Fruit fly (Drosophila melanogaster): ENCODE results near the gene CG6005.

The CG6005 gene

dm6 chr3R:19058384-19058783 is 34.6 kb upstream of the CG6005 start:
- TF ChIP-seq insv (optimal IDR thresholded peaks at IDR 0.05) = no peak
- TF ChIP-seq ttk (optimal IDR thresholded peaks at IDR 0.05) = no peak
- no peak for TF ChIP-seq h (optimal IDR thresholded peaks at IDR 0.05)
- no peak for TF ChIP-seq Sin3A (optimal IDR thresholded peaks at IDR 0.05)
- TF ChIP-seq Myc (optimal IDR thresholded peaks at IDR 0.05) = no peak
- TF ChIP-seq psq (optimal IDR thresholded peaks at IDR 0.05) = no peak

- TF ChIP-seq h (optimal IDR thresholded peaks at IDR 0.05) (no peak), insv (optimal IDR thresholded peaks at IDR 0.05) (no peak), Sin3A (optimal IDR thresholded peaks at IDR 0.05) (no peak), ttk (optimal IDR thresholded peaks at IDR 0.05) (no peak), Myc (optimal IDR thresholded peaks at IDR 0.05) (no peak), psq (optimal IDR thresholded peaks at IDR 0.05) (no peak)
These were observed 33.1 kb upstream of the CG6005 start for dm6 chr3R:19056884-19057283.

- TF ChIP-seq psq (optimal IDR thresholded peaks at IDR 0.05) (no peak), ttk (optimal IDR thresholded peaks at IDR 0.05) (no peak), h (optimal IDR thresholded peaks at IDR 0.05) (no peak), Sin3A (optimal IDR thresholded peaks at IDR 0.05) (no peak), Myc (optimal IDR thresholded peaks at IDR 0.05) (no peak), insv (optimal IDR thresholded peaks at IDR 0.05) (no peak)
These were observed 31.0 kb upstream of the CG6005 start for dm6 chr3R:19054839-19055238.

- no peak for TF ChIP-seq psq (optimal IDR thresholded peaks at IDR 0.05)
- no peak for TF ChIP-seq Myc (optimal IDR thresholded peaks at IDR 0.05)
- no peak for TF ChIP-seq insv (optimal IDR thresholded peaks at IDR 0.05)
- no peak for TF ChIP-seq h (optimal IDR thresholded peaks at IDR 0.05)
- no peak for TF ChIP-seq Sin3A (optimal IDR thresholded peaks at IDR 0.05)
- TF ChIP-seq ttk (optimal IDR thresholded peaks at IDR 0.05) = no peak
These were observed 28.6 kb upstream of the CG6005 start for dm6 chr3R:19052475-19052874.

dm6 chr3R:19051247-19051646 is 27.4 kb upstream of the CG6005 start:
- TF ChIP-seq insv (optimal IDR thresholded peaks at IDR 0.05) = no peak
- no peak for TF ChIP-seq ttk (optimal IDR thresholded peaks at IDR 0.05)
- TF ChIP-seq psq (optimal IDR thresholded peaks at IDR 0.05) = no peak
- TF ChIP-seq h (optimal IDR thresholded peaks at IDR 0.05) = no peak
- no peak for TF ChIP-seq Myc (optimal IDR thresholded peaks at IDR 0.05)
- TF ChIP-seq Sin3A (optimal IDR thresholded peaks at IDR 0.05) = no peak

dm6 chr3R:19044638-19045037 is 20.8 kb upstream of the CG6005 start:
- no peak for TF ChIP-seq insv (optimal IDR thresholded peaks at IDR 0.05)

dm6 chr3R:19040685-19041084 is 16.9 kb upstream of the CG6005 start:
- TF ChIP-seq psq (optimal IDR thresholded peaks at IDR 0.05) (no peak), Myc (optimal IDR thresholded peaks at IDR 0.05) (no peak), h (optimal IDR thresholded peaks at IDR 0.05) (no peak), Sin3A (optimal IDR thresholded peaks at IDR 0.05) (no peak), ttk (optimal IDR thresholded peaks at IDR 0.05) (no peak), insv (optimal IDR thresholded peaks at IDR 0.05) (no peak)

dm6 chr3R:19036521-19037142 is 12.8 kb upstream of the CG6005 start:
- TF ChIP-seq psq (optimal IDR thresholded peaks at IDR 0.05) = no peak
- no peak for TF ChIP-seq insv (optimal IDR thresholded peaks at IDR 0.05)
- TF ChIP-seq h (optimal IDR thresholded peaks at IDR 0.05) = no peak
- TF ChIP-seq Sin3A (optimal IDR thresholded peaks at IDR 0.05) = no peak
- TF ChIP-seq Myc (optimal IDR thresholded peaks at IDR 0.05) = no peak
- TF ChIP-seq ttk (optimal IDR thresholded peaks at IDR 0.05) = no peak

- TF ChIP-seq ttk (optimal IDR thresholded peaks at IDR 0.05) = no peak
- TF ChIP-seq insv (optimal IDR thresholded peaks at IDR 0.05) = no peak
- no peak for TF ChIP-seq Myc (optimal IDR thresholded peaks at IDR 0.05)
- TF ChIP-seq Sin3A (optimal IDR thresholded peaks at IDR 0.05) = no peak
These were observed 9.4 kb upstream of the CG6005 start, which contains the start of gene CG6026 for dm6 chr3R:19033238-19033637. CG6026 (plus strand) TSS chr3R:19033538.

- TF ChIP-seq psq (optimal IDR thresholded peaks at IDR 0.05) = no peak
- no peak for TF ChIP-seq h (optimal IDR thresholded peaks at IDR 0.05)
- TF ChIP-seq Sin3A (optimal IDR thresholded peaks at IDR 0.05) = no peak
- TF ChIP-seq ttk (optimal IDR thresholded peaks at IDR 0.05) = no peak
- TF ChIP-seq Myc (optimal IDR thresholded peaks at IDR 0.05) = no peak
- no peak for TF ChIP-seq insv (optimal IDR thresholded peaks at IDR 0.05)
These were observed 7.4 kb upstream of the CG6005 start, which contains the start of the genes Prp18 and CG6013 for dm6 chr3R:19031210-19031609. Prp18 (minus strand) TSS chr3R:19031271. CG6013 (plus strand) TSS chr3R:19031503.

- no peak for TF ChIP-seq psq (optimal IDR thresholded peaks at IDR 0.05)
- no peak for TF ChIP-seq Myc (optimal IDR thresholded peaks at IDR 0.05)
- TF ChIP-seq h (optimal IDR thresholded peaks at IDR 0.05) = no peak
- no peak for TF ChIP-seq insv (optimal IDR thresholded peaks at IDR 0.05)
- no peak for TF ChIP-seq ttk (optimal IDR thresholded peaks at IDR 0.05)
- no peak for TF ChIP-seq Sin3A (optimal IDR thresholded peaks at IDR 0.05)
These were observed 4.9 kb upstream of the CG6005 start, which contains the start of the genes GatA and P5cr for dm6 chr3R:19028758-19029157. GatA (minus strand) TSS chr3R:19028857. P5cr (plus strand) TSS chr3R:19028931.

dm6 chr3R:19027165-19027564 is 3.3 kb upstream of the CG6005 start, which contains the start of gene NP15.6:
NP15.6 (plus strand) TSS chr3R:19027368.
- TF ChIP-seq psq (optimal IDR thresholded peaks at IDR 0.05) (no peak), ttk (optimal IDR thresholded peaks at IDR 0.05) (no peak), insv (optimal IDR thresholded peaks at IDR 0.05) (no peak), h (optimal IDR thresholded peaks at IDR 0.05) (no peak), Myc (optimal IDR thresholded peaks at IDR 0.05) (no peak), Sin3A (optimal IDR thresholded peaks at IDR 0.05) (no peak)

- TF ChIP-seq insv (optimal IDR thresholded peaks at IDR 0.05) (no peak), Myc (optimal IDR thresholded peaks at IDR 0.05) (no peak), psq (optimal IDR thresholded peaks at IDR 0.05) (no peak), ttk (optimal IDR thresholded peaks at IDR 0.05) (no peak), h (optimal IDR thresholded peaks at IDR 0.05) (no peak)
These were observed 931 bp upstream of the CG6005 start, which contains the start of gene CG14285 for dm6 chr3R:19024761-19025160. CG14285 (plus strand) TSS chr3R:19025099.

Measured in Kc167 (cell line).